Worm (Caenorhabditis elegans) whole organism, young adult: ENCODE measurements around the gene clec-173.

Experiments
- C06A6.2 ChIP-seq: fragments of 200-800 bp; sonication (Bioruptor generic); conservative IDR thresholded peaks from 2 replicates; pipeline ENCODE4 v1.3.6; 2022; ENCODE audit warnings: missing genetic modification characterization, missing compliant biosample characterization
- C17E4.6 ChIP-seq: fragments of 200-800 bp; sonication (Bioruptor generic); IDR thresholded peaks from 2 replicates; pipeline ENCODE4 v1.3.6; 2022; ENCODE audit warnings: missing genetic modification reagents, missing genetic modification characterization, missing compliant biosample characterization
- D2030.7 ChIP-seq: fragments of 200-800 bp; sonication (Bioruptor generic); IDR thresholded peaks from 2 replicates; pipeline ENCODE4 v1.3.6; 2022; ENCODE audit warnings: missing genetic modification reagents, missing genetic modification characterization, missing compliant biosample characterization
- F23B12.7 ChIP-seq: sonication (generic microtip); optimal IDR thresholded peaks from 2 replicates; lab custom pipeline; 2017; ENCODE audit warnings: missing genetic modification characterization, mild to moderate bottlenecking, missing compliant biosample characterization, antibody characterized with exemption, moderate library complexity; ENCODE audit not compliant: insufficient read depth
- F37B4.10 ChIP-seq: fragments of 200-800 bp; sonication (Bioruptor generic); IDR thresholded peaks from 2 replicates; pipeline ENCODE4 v1.3.6; 2022; ENCODE audit warnings: missing genetic modification characterization, missing compliant biosample characterization
- F49E8.2 ChIP-seq: sonication (generic microtip); optimal IDR thresholded peaks from 3 replicates; lab custom pipeline; 2017; ENCODE audit warnings: missing genetic modification characterization, mild to moderate bottlenecking, missing compliant biosample characterization, antibody characterized with exemption, moderate library complexity; ENCODE audit not compliant: insufficient read depth
- F57C9.4 ChIP-seq: sonication (generic microtip); optimal IDR thresholded peaks from 2 replicates; lab custom pipeline; 2017; ENCODE audit warnings: mild to moderate bottlenecking, missing genetic modification characterization, missing compliant biosample characterization
- Y67H2A.10 ChIP-seq: fragments of 200-800 bp; sonication (Bioruptor generic); conservative IDR thresholded peaks from 2 replicates; pipeline ENCODE4 v1.3.6; 2022; ENCODE audit warnings: missing genetic modification reagents, missing genetic modification characterization, missing compliant biosample characterization
- Y95B8A.8 ChIP-seq: fragments of 200-800 bp; sonication (Bioruptor generic); IDR thresholded peaks from 2 replicates; pipeline ENCODE4 v1.3.6; 2022; ENCODE audit warnings: missing genetic modification reagents, missing genetic modification characterization, missing compliant biosample characterization
- aptf-2 ChIP-seq: fragments of 200-800 bp; sonication (Bioruptor generic); conservative IDR thresholded peaks from 2 replicates; pipeline ENCODE4 v1.3.6; 2022; ENCODE audit warnings: missing genetic modification reagents, missing genetic modification characterization, missing compliant biosample characterization
- attf-3 ChIP-seq: fragments of 200-800 bp; sonication (Bioruptor generic); conservative IDR thresholded peaks from 2 replicates; pipeline ENCODE4 v1.3.6; 2022; ENCODE audit warnings: missing genetic modification reagents, missing genetic modification characterization, missing compliant biosample characterization
- attf-6 ChIP-seq: fragments of 200-800 bp; sonication (Bioruptor generic); IDR thresholded peaks from 2 replicates; pipeline ENCODE4 v1.3.6; 2022; ENCODE audit warnings: missing genetic modification reagents, missing genetic modification characterization, missing compliant biosample characterization
- bed-1 ChIP-seq: fragments of 200-800 bp; sonication (Bioruptor generic); IDR thresholded peaks from 2 replicates; pipeline ENCODE4 v1.3.6; 2022; ENCODE audit warnings: missing genetic modification reagents, missing genetic modification characterization, missing compliant biosample characterization
- bed-2 ChIP-seq: fragments of 200-800 bp; sonication (Bioruptor generic); IDR thresholded peaks from 2 replicates; pipeline ENCODE4 v1.3.6; 2022; ENCODE audit warnings: missing genetic modification reagents, missing genetic modification characterization, missing compliant biosample characterization
- ccch-3 ChIP-seq: fragments of 200-800 bp; sonication (Bioruptor generic); optimal IDR thresholded peaks from 2 replicates; lab custom pipeline; 2018; ENCODE audit warnings: mild to moderate bottlenecking, missing genetic modification characterization, missing compliant biosample characterization
- cebp-1 ChIP-seq, 2 experiments: fragments of 200-800 bp in 1 of 2; sonication (Bioruptor generic) in 1 of 2; sonication (generic microtip) in 1 of 2; IDR thresholded peaks in 1 of 2; optimal IDR thresholded peaks in 1 of 2; 2 replicates each; pipeline versions ENCODE4 v1.3.6 to Lab custom; 2017 to 2022; ENCODE audit warnings: missing compliant biosample characterization in 2 of 2, missing genetic modification characterization in 2 of 2, mild to moderate bottlenecking in 1 of 2, missing genetic modification reagents in 1 of 2, moderate library complexity in 1 of 2
- ceh-100 ChIP-seq: fragments of 200-800 bp; sonication (Bioruptor generic); IDR thresholded peaks from 2 replicates; pipeline ENCODE4 v1.3.6; 2022; ENCODE audit warnings: missing genetic modification reagents, missing genetic modification characterization, missing compliant biosample characterization
- dpl-1 ChIP-seq: fragments of 150-350 bp; optimal IDR thresholded peaks from 2 replicates; lab custom pipeline; 2014; ENCODE audit warnings: missing biosample characterization, missing genetic modification reagents, missing genetic modification characterization
- efl-1 ChIP-seq: fragments of 150-350 bp; optimal IDR thresholded peaks from 2 replicates; lab custom pipeline; 2014; ENCODE audit warnings: missing biosample characterization, missing genetic modification reagents, missing genetic modification characterization
- egl-44 ChIP-seq: fragments of 200-800 bp; sonication (Bioruptor generic); IDR thresholded peaks from 2 replicates; pipeline ENCODE4 v1.3.6; 2022; ENCODE audit warnings: missing genetic modification reagents, missing genetic modification characterization, missing compliant biosample characterization
- ekl-4 ChIP-seq: fragments of 200-800 bp; sonication (Bioruptor generic); IDR thresholded peaks from 2 replicates; pipeline ENCODE4 v1.3.6; 2022; ENCODE audit warnings: missing genetic modification reagents, missing genetic modification characterization, missing compliant biosample characterization
- fkh-3 ChIP-seq: sonication (generic microtip); optimal IDR thresholded peaks from 2 replicates; lab custom pipeline; 2016; ENCODE audit warnings: mild to moderate bottlenecking, missing genetic modification characterization, missing compliant biosample characterization
- gei-17 ChIP-seq: fragments of 200-800 bp; sonication (Bioruptor generic); optimal IDR thresholded peaks from 2 replicates; lab custom pipeline; 2018; ENCODE audit warnings: mild to moderate bottlenecking, missing genetic modification characterization, missing compliant biosample characterization
- hrde-1 ChIP-seq: sonication (generic microtip); optimal IDR thresholded peaks from 2 replicates; lab custom pipeline; 2016; ENCODE audit warnings: missing genetic modification characterization, mild to moderate bottlenecking, missing compliant biosample characterization, moderate library complexity, missing genotype, missing genetic modification reagents, borderline replicate concordance
- hsf-1 ChIP-seq: fragments of 200-800 bp; sonication (Bioruptor generic); IDR thresholded peaks from 2 replicates; pipeline ENCODE4 v1.3.6; 2022; ENCODE audit warnings: missing genetic modification reagents, missing genetic modification characterization, missing compliant biosample characterization
- lin-35 ChIP-seq, 3 experiments: fragments of 150-350 bp in 2 of 3; sonication (generic microtip) in 1 of 3; optimal IDR thresholded peaks; 2 replicates each; lab custom pipeline; 2014 to 2018; ENCODE audit warnings: missing biosample characterization in 3 of 3, missing genetic modification characterization in 3 of 3, missing genetic modification reagents in 3 of 3
- lin-54 ChIP-seq: fragments of 200-800 bp; sonication (Bioruptor generic); optimal IDR thresholded peaks from 2 replicates; lab custom pipeline; 2018; ENCODE audit warnings: mild to moderate bottlenecking, missing genetic modification characterization, missing compliant biosample characterization
- lsy-27 ChIP-seq: sonication (generic microtip); optimal IDR thresholded peaks from 2 replicates; lab custom pipeline; 2017; ENCODE audit warnings: missing genetic modification characterization, mild to moderate bottlenecking, missing compliant biosample characterization, antibody characterized with exemption, missing genotype, borderline replicate concordance; ENCODE audit not compliant: insufficient read depth
- madf-3 ChIP-seq: fragments of 200-800 bp; sonication (Bioruptor generic); IDR thresholded peaks from 2 replicates; pipeline ENCODE4 v1.3.6; 2022; ENCODE audit warnings: missing genetic modification reagents, missing genetic modification characterization, missing compliant biosample characterization
- madf-8 ChIP-seq: fragments of 200-800 bp; sonication (Bioruptor generic); conservative IDR thresholded peaks from 2 replicates; pipeline ENCODE4 v1.3.6; 2022; ENCODE audit warnings: missing genetic modification reagents, missing genetic modification characterization, missing compliant biosample characterization
- mcd-1 ChIP-seq: fragments of 200-800 bp; sonication (Bioruptor generic); IDR thresholded peaks from 2 replicates; pipeline ENCODE4 v1.3.6; 2022; ENCODE audit warnings: missing genetic modification reagents, missing genetic modification characterization, missing compliant biosample characterization
- mel-28 ChIP-seq: sonication (generic microtip); optimal IDR thresholded peaks from 2 replicates; lab custom pipeline; 2016; ENCODE audit warnings: borderline replicate concordance, mild to moderate bottlenecking, missing genetic modification characterization, missing compliant biosample characterization
- mes-4 ChIP-seq: sonication (generic microtip); optimal IDR thresholded peaks from 2 replicates; lab custom pipeline; 2016; ENCODE audit warnings: missing genotype, missing genetic modification characterization, missing compliant biosample characterization
- nfya-1 ChIP-seq: sonication (generic microtip); optimal IDR thresholded peaks from 2 replicates; lab custom pipeline; 2017; ENCODE audit warnings: antibody characterized with exemption, missing compliant biosample characterization, missing genetic modification characterization, borderline replicate concordance; ENCODE audit not compliant: insufficient read depth
- nhr-120 ChIP-seq: fragments of 200-800 bp; sonication (Bioruptor generic); IDR thresholded peaks from 2 replicates; pipeline ENCODE4 v1.3.6; 2022; ENCODE audit warnings: missing genetic modification characterization, missing compliant biosample characterization
- nhr-90 ChIP-seq: sonication (generic microtip); optimal IDR thresholded peaks from 2 replicates; lab custom pipeline; 2016; ENCODE audit warnings: missing genotype, mild to moderate bottlenecking, missing genetic modification characterization, missing compliant biosample characterization
- rec-8 ChIP-seq, 2 experiments: sonication (generic microtip); optimal IDR thresholded peaks; 2 replicates each; lab custom pipeline; 2016; ENCODE audit warnings: mild to moderate bottlenecking in 2 of 2, missing genetic modification characterization in 2 of 2, missing genetic modification reagents in 2 of 2, missing genotype in 2 of 2, missing biosample characterization in 1 of 2, missing compliant biosample characterization in 1 of 2, moderate library complexity in 1 of 2
- sea-2 ChIP-seq: fragments of 200-800 bp; sonication (Bioruptor generic); IDR thresholded peaks from 2 replicates; pipeline ENCODE4 v1.3.6; 2022; ENCODE audit warnings: missing genetic modification characterization, missing compliant biosample characterization
- snpc-1.3 ChIP-seq: sonication (generic microtip); optimal IDR thresholded peaks from 2 replicates; lab custom pipeline; 2017; ENCODE audit warnings: missing genetic modification characterization, mild to moderate bottlenecking, missing compliant biosample characterization, antibody characterized with exemption, moderate library complexity, missing genotype, missing genetic modification reagents; ENCODE audit not compliant: insufficient read depth
- snpc-3.4 ChIP-seq: sonication (generic microtip); optimal IDR thresholded peaks from 2 replicates; lab custom pipeline; 2017; ENCODE audit warnings: missing genetic modification characterization, mild to moderate bottlenecking, missing compliant biosample characterization, antibody characterized with exemption, moderate library complexity, missing genotype, missing genetic modification reagents
- somi-1 ChIP-seq: fragments of 200-800 bp; sonication (Bioruptor generic); optimal IDR thresholded peaks from 2 replicates; lab custom pipeline; 2018; ENCODE audit warnings: mild to moderate bottlenecking, missing genetic modification characterization, missing compliant biosample characterization
- sptf-2 ChIP-seq: fragments of 200-800 bp; sonication (Bioruptor generic); optimal IDR thresholded peaks from 2 replicates; lab custom pipeline; 2018; ENCODE audit warnings: mild to moderate bottlenecking, missing genetic modification characterization, missing compliant biosample characterization
- unc-130 ChIP-seq: sonication (generic microtip); optimal IDR thresholded peaks from 2 replicates; lab custom pipeline; 2016; ENCODE audit warnings: missing genetic modification reagents, missing genetic modification characterization, missing compliant biosample characterization
- xnd-1 ChIP-seq: sonication (generic microtip); optimal IDR thresholded peaks from 2 replicates; lab custom pipeline; 2016; ENCODE audit warnings: missing genotype, missing genetic modification reagents, missing genetic modification characterization, missing compliant biosample characterization
- ztf-6 ChIP-seq: fragments of 200-800 bp; sonication (Bioruptor generic); IDR thresholded peaks from 2 replicates; pipeline ENCODE4 v1.3.6; 2022; ENCODE audit warnings: missing genetic modification reagents, missing genetic modification characterization, missing compliant biosample characterization

The clec-173 gene

ce11 chrIV:3294553-3295185 is 27.2 kb upstream of the clec-173 start, which contains the start of gene W08E12.7 (continued):
- TF ChIP-seq madf-3 (GFP tag; lab: Robert Waterston, UW), result peak; percentile 90
- TF ChIP-seq lin-54 (GFP tag; lab: Kevin White, UChicago), result peak; percentile 96
- peak; percentile 36 to 93 (median 36) for TF ChIP-seq lin-35 (GFP tag; optimal IDR thresholded peaks at IDR 0.05; lab: Kevin White, UChicago)
- TF ChIP-seq snpc-3.4 (tag; lab: Kevin White, UChicago), result peak; percentile 91
- no peak for TF ChIP-seq C06A6.2 (GFP tag; lab: Robert Waterston, UW)
- TF ChIP-seq aptf-2, result peak; percentile 62; the same call in 1 of the 2 replicates
- TF ChIP-seq Y95B8A.8, result peak; percentile 84
- no peak for TF ChIP-seq sea-2
- peak; percentile 74 for TF ChIP-seq ekl-4 (GFP tag; lab: Robert Waterston, UW)
- no peak for TF ChIP-seq nfya-1 (tag; lab: Kevin White, UChicago)
- TF ChIP-seq egl-44, result no peak
- peak; percentile 28; the same call in 1 of the 2 replicates for TF ChIP-seq cebp-1 (GFP tag; IDR thresholded peaks at IDR 0.05; lab: Robert Waterston, UW)
- peak; percentile 85 for TF ChIP-seq cebp-1 (tag; optimal IDR thresholded peaks at IDR 0.05; lab: Kevin White, UChicago)
- TF ChIP-seq efl-1, result peak; percentile 94
- TF ChIP-seq dpl-1 (GFP tag; lab: Kevin White, UChicago), result peak; percentile 93
- TF ChIP-seq unc-130 (GFP tag; lab: Kevin White, UChicago), result peak; percentile 91
- TF ChIP-seq Y67H2A.10 (GFP tag; lab: Robert Waterston, UW), result peak; percentile 85
- TF ChIP-seq ztf-6, result peak; percentile 67; the same call in 1 of the 2 replicates
- TF ChIP-seq mcd-1 (GFP tag; lab: Robert Waterston, UW), result peak; percentile 98
- peak; percentile 61 for TF ChIP-seq xnd-1 (tag; lab: Kevin White, UChicago)
- no peak for TF ChIP-seq F57C9.4 (tag; lab: Kevin White, UChicago)
- TF ChIP-seq rec-8 (tag; optimal IDR thresholded peaks at IDR 0.05; lab: Kevin White, UChicago), result peak; percentile 32 to 36
- TF ChIP-seq bed-1 (GFP tag; lab: Robert Waterston, UW), result no peak
- TF ChIP-seq nhr-120 (GFP tag; lab: Robert Waterston, UW), result no peak
- no peak for TF ChIP-seq ccch-3
- 0 out of 2 replicates have a peak, but pooled peaks have one; percentile 38 for TF ChIP-seq attf-6 (GFP tag; lab: Robert Waterston, UW)
- peak; percentile 94 for TF ChIP-seq F49E8.2
- 0 out of 2 replicates have a peak, but pooled peaks have one; percentile 22 for TF ChIP-seq C17E4.6 (GFP tag; lab: Robert Waterston, UW)
- peak; percentile 12 for TF ChIP-seq somi-1 (GFP tag; lab: Kevin White, UChicago)
- TF ChIP-seq mel-28, result no peak
- peak; percentile 32 for TF ChIP-seq hrde-1 (tag; lab: Kevin White, UChicago)
- no peak for TF ChIP-seq mes-4 (tag; lab: Kevin White, UChicago)
- peak; percentile 95 for TF ChIP-seq ceh-100 (GFP tag; lab: Robert Waterston, UW)
- TF ChIP-seq F23B12.7, result peak; percentile 95
- TF ChIP-seq snpc-1.3 (tag; lab: Kevin White, UChicago), result peak; percentile 92
- peak; percentile 87 for TF ChIP-seq madf-8 (GFP tag; lab: Robert Waterston, UW)
- peak; percentile 74 for TF ChIP-seq attf-3 (GFP tag; lab: Robert Waterston, UW)
- TF ChIP-seq nhr-90, result peak; percentile 52
- TF ChIP-seq hsf-1 (GFP tag; lab: Robert Waterston, UW), result peak; percentile 61; the same call in 1 of the 2 replicates
- TF ChIP-seq F37B4.10 (GFP tag; lab: Robert Waterston, UW), result no peak
- no peak for TF ChIP-seq gei-17 (GFP tag; lab: Kevin White, UChicago)
- no peak for TF ChIP-seq fkh-3 (tag; lab: Kevin White, UChicago)
- 0 out of 2 replicates have a peak, but pooled peaks have one; percentile 38 for TF ChIP-seq bed-2 (GFP tag; lab: Robert Waterston, UW)
- peak; percentile 61 for TF ChIP-seq sptf-2 (GFP tag; lab: Kevin White, UChicago)
- peak; percentile 94 for TF ChIP-seq D2030.7 (GFP tag; lab: Robert Waterston, UW)
- TF ChIP-seq lsy-27 (tag; lab: Kevin White, UChicago), result no peak
